Worm (Caenorhabditis elegans) whole organism, L1 larva: Measurements from ENCODE around the gene gna-1.

Source experiments
- ceh-88 ChIP-seq: fragments of 200-800 bp; sonication (Bioruptor generic); IDR thresholded peaks from 2 replicates; pipeline ENCODE4 v1.3.6; 2022; ENCODE audit warnings: missing genetic modification characterization, missing compliant biosample characterization
- dsc-1 ChIP-seq: sonication (generic microtip); optimal IDR thresholded peaks from 2 replicates; lab custom pipeline; 2016; ENCODE audit warnings: mild to moderate bottlenecking, missing genetic modification characterization, missing compliant biosample characterization
- fkh-4 ChIP-seq: sonication (generic microtip); optimal IDR thresholded peaks from 2 replicates; lab custom pipeline; 2016; ENCODE audit warnings: missing compliant biosample characterization, missing genetic modification characterization, borderline replicate concordance
- nhr-47 ChIP-seq: sonication (generic microtip); optimal IDR thresholded peaks from 2 replicates; lab custom pipeline; 2016; ENCODE audit warnings: mild to moderate bottlenecking, missing genetic modification characterization, moderate library complexity, missing compliant biosample characterization
- tbx-2 ChIP-seq: sonication (generic microtip); optimal IDR thresholded peaks from 2 replicates; lab custom pipeline; 2016; ENCODE audit warnings: missing genetic modification characterization, missing compliant biosample characterization
- ztf-4 ChIP-seq: fragments of 150-350 bp; optimal IDR thresholded peaks from 2 replicates; lab custom pipeline; 2014; ENCODE audit warnings: missing biosample characterization, missing genetic modification characterization

gna-1 gene

DNA sequence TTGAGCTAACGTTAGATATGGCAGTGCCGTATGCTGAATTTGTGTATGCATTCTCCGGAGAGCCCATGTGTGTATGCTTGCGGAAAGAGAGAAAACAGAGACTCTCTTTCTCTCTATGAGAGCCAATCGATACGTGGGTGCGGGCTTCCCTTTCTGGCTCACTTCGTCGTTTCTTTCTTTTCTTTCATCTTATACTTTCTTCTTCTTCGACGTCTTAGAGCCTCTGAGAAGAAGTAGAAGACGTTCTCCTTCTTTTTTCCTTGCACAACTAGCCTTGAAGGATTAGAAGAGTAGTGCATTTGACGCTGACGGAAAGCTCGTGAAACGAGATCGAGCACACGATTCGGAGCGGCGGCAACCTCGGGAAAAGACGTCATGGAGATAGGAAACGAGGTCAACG lies 46.1 kb downstream of the gna-1 start (continued):
- TF ChIP-seq fkh-4 (tag; lab: Kevin White, UChicago) = no peak
- peak; percentile 56 for TF ChIP-seq nhr-47 (tag; lab: Kevin White, UChicago)
- TF ChIP-seq ztf-4 (tag; lab: Kevin White, UChicago) = peak; percentile 1
- peak; percentile 59 for TF ChIP-seq tbx-2

- no peak for TF ChIP-seq ceh-88
- TF ChIP-seq dsc-1 = peak; percentile 14
- TF ChIP-seq, all 84 proteins: peak for 1
These were observed 49.7 kb downstream of the gna-1 start, which contains the start of gene ric-4 for ce11 chrV:10270214-10270613. ric-4 (minus strand) TSS chrV:10270314.
